Worm (Caenorhabditis elegans) whole organism, midembryonic: ENCODE results near the gene H12D21.9.

Experiments used
- T22C8.4 ChIP-seq: fragments of 200-800 bp; sonication (Bioruptor generic); IDR thresholded peaks from 2 replicates; pipeline ENCODE4 v1.3.6; 2022; ENCODE audit warnings: missing genetic modification characterization, missing compliant biosample characterization
- cog-1 ChIP-seq: sonication (generic microtip); optimal IDR thresholded peaks from 2 replicates; lab custom pipeline; 2016; ENCODE audit warnings: missing genetic modification characterization, missing compliant biosample characterization
- flt-1 ChIP-seq: fragments of 200-800 bp; sonication (Bioruptor generic); IDR thresholded peaks from 2 replicates; pipeline ENCODE4 v1.3.6; 2022; ENCODE audit warnings: missing genetic modification characterization, missing compliant biosample characterization
- klf-2 ChIP-seq: fragments of 200-800 bp; sonication (Bioruptor generic); conservative IDR thresholded peaks from 2 replicates; pipeline ENCODE4 v1.3.6; 2022; ENCODE audit warnings: missing genetic modification reagents, missing genetic modification characterization, missing compliant biosample characterization
- med-1 ChIP-seq: sonication (generic microtip); optimal IDR thresholded peaks from 2 replicates; lab custom pipeline; 2017; ENCODE audit warnings: missing genetic modification characterization, mild to moderate bottlenecking, missing compliant biosample characterization, antibody characterized with exemption, missing genetic modification reagents; ENCODE audit not compliant: insufficient read depth
- ref-1 ChIP-seq: fragments of 200-800 bp; sonication (Bioruptor generic); conservative IDR thresholded peaks from 2 replicates; pipeline ENCODE4 v1.3.6; 2022; ENCODE audit warnings: missing genetic modification reagents, missing genetic modification characterization, missing compliant biosample characterization
- tab-1 ChIP-seq: fragments of 200-800 bp; sonication (Bioruptor generic); IDR thresholded peaks from 2 replicates; pipeline ENCODE4 v1.3.6; 2022; ENCODE audit warnings: missing genetic modification characterization, missing compliant biosample characterization
- ztf-23 ChIP-seq: fragments of 200-800 bp; sonication (Bioruptor generic); IDR thresholded peaks from 2 replicates; pipeline ENCODE4 v1.3.6; 2022; ENCODE audit warnings: missing genetic modification reagents, missing genetic modification characterization, missing compliant biosample characterization
- ztf-29 ChIP-seq: fragments of 200-800 bp; sonication (Bioruptor generic); IDR thresholded peaks from 2 replicates; pipeline ENCODE4 v1.3.6; 2022; ENCODE audit warnings: missing genetic modification reagents, missing genetic modification characterization, missing compliant biosample characterization

H12D21.9 gene

ce11 chrV:14868181-14868580, 41.1 kb downstream of the H12D21.9 start, which contains the start of gene gcy-14:
TSS of gene gcy-14 (minus strand) at chrV:14868281.
- no peak for TF ChIP-seq tab-1 (GFP tag; lab: Robert Waterston, UW)
- no peak for TF ChIP-seq ref-1 (GFP tag; lab: Robert Waterston, UW)
- no peak for TF ChIP-seq flt-1
- TF ChIP-seq T22C8.4 (GFP tag; lab: Robert Waterston, UW): no peak
- no peak for TF ChIP-seq cog-1 (tag; lab: Kevin White, UChicago)
- TF ChIP-seq klf-2 (GFP tag; lab: Robert Waterston, UW): no peak
- no peak for TF ChIP-seq med-1 (GFP tag; lab: Kevin White, UChicago)
- TF ChIP-seq ztf-29: no peak
- no peak for TF ChIP-seq ztf-23 (GFP tag; lab: Robert Waterston, UW)

ce11 chrV:14859380-14859779, 49.9 kb downstream of the H12D21.9 start:
- TF ChIP-seq cog-1 (tag; lab: Kevin White, UChicago): no peak
- TF ChIP-seq klf-2 (GFP tag; lab: Robert Waterston, UW): no peak
- TF ChIP-seq T22C8.4 (GFP tag; lab: Robert Waterston, UW): no peak
- no peak for TF ChIP-seq flt-1
- no peak for TF ChIP-seq tab-1 (GFP tag; lab: Robert Waterston, UW)
- TF ChIP-seq ztf-29: no peak
- no peak for TF ChIP-seq ref-1 (GFP tag; lab: Robert Waterston, UW)
- no peak for TF ChIP-seq ztf-23 (GFP tag; lab: Robert Waterston, UW)
- no peak for TF ChIP-seq med-1 (GFP tag; lab: Kevin White, UChicago)

- TF ChIP-seq T22C8.4 (GFP tag; lab: Robert Waterston, UW) (no peak), ref-1 (GFP tag; lab: Robert Waterston, UW) (no peak), med-1 (GFP tag; lab: Kevin White, UChicago) (no peak), ztf-23 (GFP tag; lab: Robert Waterston, UW) (no peak), flt-1 (no peak), tab-1 (GFP tag; lab: Robert Waterston, UW) (no peak), klf-2 (GFP tag; lab: Robert Waterston, UW) (no peak), ztf-29 (no peak), cog-1 (tag; lab: Kevin White, UChicago) (no peak)
These were observed 50.8 kb downstream of the H12D21.9 start, which contains the start of gene npr-13 for ce11 chrV:14858503-14858902. TSS of gene npr-13 (minus strand) at chrV:14858603.

ce11 chrV:14855626-14856025, 53.7 kb downstream of the H12D21.9 start:
- TF ChIP-seq klf-2 (GFP tag; lab: Robert Waterston, UW) (peak; percentile 46; the same call in 1 of the 2 replicates), tab-1 (GFP tag; lab: Robert Waterston, UW) (peak; percentile 84), ztf-29 (no peak), T22C8.4 (GFP tag; lab: Robert Waterston, UW) (peak; percentile 62; the same call in 1 of the 2 replicates), ztf-23 (GFP tag; lab: Robert Waterston, UW) (peak; percentile 78; the same call in 1 of the 2 replicates), med-1 (GFP tag; lab: Kevin White, UChicago) (peak; percentile 44), cog-1 (tag; lab: Kevin White, UChicago) (no peak), ref-1 (GFP tag; lab: Robert Waterston, UW) (peak; percentile 80)

ce11 chrV:14854261-14854660, 55.0 kb downstream of the H12D21.9 start:
- TF ChIP-seq flt-1 (no peak), T22C8.4 (GFP tag; lab: Robert Waterston, UW) (no peak), ztf-23 (GFP tag; lab: Robert Waterston, UW) (no peak), klf-2 (GFP tag; lab: Robert Waterston, UW) (no peak), ref-1 (GFP tag; lab: Robert Waterston, UW) (no peak), ztf-29 (no peak), med-1 (GFP tag; lab: Kevin White, UChicago) (no peak), tab-1 (GFP tag; lab: Robert Waterston, UW) (no peak), cog-1 (tag; lab: Kevin White, UChicago) (no peak)

- TF ChIP-seq T22C8.4 (GFP tag; lab: Robert Waterston, UW) (no peak), flt-1 (no peak), ref-1 (GFP tag; lab: Robert Waterston, UW) (no peak), ztf-23 (GFP tag; lab: Robert Waterston, UW) (no peak), tab-1 (GFP tag; lab: Robert Waterston, UW) (no peak), ztf-29 (no peak), cog-1 (tag; lab: Kevin White, UChicago) (no peak)
These were observed 55.5 kb downstream of the H12D21.9 start for ce11 chrV:14853739-14854138.

- no peak for TF ChIP-seq ztf-29
- TF ChIP-seq ref-1 (GFP tag; lab: Robert Waterston, UW): no peak
- no peak for TF ChIP-seq T22C8.4 (GFP tag; lab: Robert Waterston, UW)
- no peak for TF ChIP-seq flt-1
- no peak for TF ChIP-seq cog-1 (tag; lab: Kevin White, UChicago)
These were observed 56.7 kb downstream of the H12D21.9 start for ce11 chrV:14852620-14853019.

- TF ChIP-seq cog-1 (tag; lab: Kevin White, UChicago) (no peak), ztf-29 (no peak), T22C8.4 (GFP tag; lab: Robert Waterston, UW) (no peak), ztf-23 (GFP tag; lab: Robert Waterston, UW) (no peak), med-1 (GFP tag; lab: Kevin White, UChicago) (no peak), tab-1 (GFP tag; lab: Robert Waterston, UW) (no peak), flt-1 (no peak), klf-2 (GFP tag; lab: Robert Waterston, UW) (no peak), ref-1 (GFP tag; lab: Robert Waterston, UW) (no peak)
These were observed 57.3 kb downstream of the H12D21.9 start for ce11 chrV:14851972-14852371.
